Fruit fly (Drosophila melanogaster) whole organism, embryonic: ENCODE measurements around the gene CG42585.
A peak's percentile ranks its signal among the peaks of the same experiment; 100 is the strongest.

Source experiments
- CG11398 ChIP-seq: fragments of 200-800 bp; sonication (Bioruptor generic); optimal IDR thresholded peaks from 2 replicates; lab custom pipeline; 2016; ENCODE audit warnings: missing biosample characterization, missing genetic modification characterization
- CG12071 ChIP-seq: fragments of 200-800 bp; sonication (Bioruptor generic); optimal IDR thresholded peaks from 3 replicates; lab custom pipeline; 2018; ENCODE audit warnings: missing biosample characterization, mild to moderate bottlenecking, missing genetic modification characterization
- CG1603 ChIP-seq: fragments of 200-800 bp; sonication (Bioruptor generic); optimal IDR thresholded peaks from 2 replicates; lab custom pipeline; 2019; ENCODE audit warnings: missing biosample characterization, mild to moderate bottlenecking, missing genetic modification characterization, moderate library complexity
- CG1647 ChIP-seq: fragments of 200-800 bp; sonication (Bioruptor generic); optimal IDR thresholded peaks from 3 replicates; lab custom pipeline; 2016; ENCODE audit warnings: missing biosample characterization, missing genetic modification characterization
- CG17802 ChIP-seq: fragments of 200-800 bp; sonication (Bioruptor generic); optimal IDR thresholded peaks from 2 replicates; lab custom pipeline; 2018; ENCODE audit warnings: missing biosample characterization, mild to moderate bottlenecking, missing genetic modification characterization, moderate library complexity
- CG17912 ChIP-seq: fragments of 200-800 bp; sonication (Bioruptor generic); optimal IDR thresholded peaks from 2 replicates; lab custom pipeline; 2018; ENCODE audit warnings: missing biosample characterization, mild to moderate bottlenecking, missing genetic modification characterization
- CG18011 ChIP-seq: fragments of 200-800 bp; sonication (Bioruptor generic); optimal IDR thresholded peaks from 2 replicates; lab custom pipeline; 2017; ENCODE audit warnings: missing biosample characterization, missing genetic modification characterization, mild to moderate bottlenecking, moderate library complexity, missing genotype
- CG2678 ChIP-seq: fragments of 200-800 bp; sonication (Bioruptor generic); optimal IDR thresholded peaks from 3 replicates; lab custom pipeline; 2019; ENCODE audit warnings: missing biosample characterization, mild to moderate bottlenecking, missing genetic modification characterization, moderate library complexity
- CG31388 ChIP-seq: fragments of 200-800 bp; sonication (Bioruptor generic); optimal IDR thresholded peaks from 2 replicates; lab custom pipeline; 2016; ENCODE audit warnings: missing biosample characterization, missing genetic modification characterization
- CG3281 ChIP-seq: fragments of 200-800 bp; sonication (Bioruptor generic); optimal IDR thresholded peaks from 3 replicates; lab custom pipeline; 2017; ENCODE audit warnings: missing biosample characterization, mild to moderate bottlenecking, missing genetic modification characterization
- CG3407 ChIP-seq: fragments of 200-800 bp; sonication (Bioruptor generic); optimal IDR thresholded peaks from 2 replicates; lab custom pipeline; 2018; ENCODE audit warnings: missing biosample characterization, mild to moderate bottlenecking, missing genetic modification characterization
- CG34422 ChIP-seq: fragments of 200-800 bp; sonication (Bioruptor generic); IDR thresholded peaks from 3 replicates; pipeline ENCODE4 v1.3.6; 2022; ENCODE audit warnings: missing biosample characterization, missing genetic modification characterization
- CG4282 ChIP-seq: fragments of 200-800 bp; sonication (Bioruptor generic); optimal IDR thresholded peaks from 2 replicates; lab custom pipeline; 2016; ENCODE audit warnings: missing biosample characterization, missing genetic modification characterization
- CG5180 ChIP-seq: fragments of 200-800 bp; sonication (Bioruptor generic); optimal IDR thresholded peaks from 3 replicates; lab custom pipeline; 2017; ENCODE audit warnings: missing biosample characterization, missing genetic modification characterization, mild to moderate bottlenecking, moderate library complexity, missing genetic modification reagents
- CG7556 ChIP-seq: fragments of 200-800 bp; sonication (Bioruptor generic); optimal IDR thresholded peaks from 2 replicates; lab custom pipeline; 2017; ENCODE audit warnings: missing biosample characterization, mild to moderate bottlenecking, missing genetic modification characterization
- CG7963 ChIP-seq: fragments of 200-800 bp; sonication (Bioruptor generic); IDR thresholded peaks from 3 replicates; pipeline ENCODE4 v1.3.6; 2022; ENCODE audit warnings: missing biosample characterization, missing genetic modification characterization; ENCODE audit not compliant: partially characterized antibody
- CG8478 ChIP-seq: fragments of >200 bp; optimal IDR thresholded peaks from 2 replicates; lab custom pipeline; 2018
- Dbx ChIP-seq: fragments of 200-800 bp; sonication (Bioruptor generic); IDR thresholded peaks from 3 replicates; pipeline ENCODE4 v1.3.6; 2022; ENCODE audit warnings: missing biosample characterization, missing genetic modification characterization
- Deaf1 ChIP-seq: fragments of 200-800 bp; optimal IDR thresholded peaks from 3 replicates; lab custom pipeline; 2019; ENCODE audit warnings: missing biosample characterization, mild to moderate bottlenecking, missing genetic modification characterization, moderate library complexity
- Dek ChIP-seq: fragments of 200-800 bp; sonication (Bioruptor generic); optimal IDR thresholded peaks from 3 replicates; lab custom pipeline; 2019; ENCODE audit warnings: missing biosample characterization, mild to moderate bottlenecking, missing genetic modification characterization, moderate library complexity
- Dip2 ChIP-seq: fragments of 200-800 bp; sonication (Bioruptor generic); IDR thresholded peaks from 2 replicates; pipeline ENCODE4 v1.3.6; 2022; ENCODE audit warnings: missing biosample characterization, missing genetic modification characterization
- Dip3 ChIP-seq: fragments of 200-800 bp; sonication (Bioruptor generic); optimal IDR thresholded peaks from 3 replicates; lab custom pipeline; 2016; ENCODE audit warnings: missing biosample characterization, missing genetic modification characterization
- HLH54F ChIP-seq: fragments of 200-800 bp; sonication (Bioruptor generic); optimal IDR thresholded peaks from 3 replicates; lab custom pipeline; 2016; ENCODE audit warnings: missing biosample characterization, missing genetic modification characterization
- Med ChIP-seq: fragments of 200-800 bp; sonication (Bioruptor generic); peaks from one replicate; lab custom pipeline; 2016; ENCODE audit warnings: missing biosample characterization, missing genetic modification characterization, mild to moderate bottlenecking, inconsistent platforms, moderate library complexity
- Neu2 ChIP-seq: fragments of 200-800 bp; sonication (Bioruptor generic); optimal IDR thresholded peaks from 3 replicates; lab custom pipeline; 2016; ENCODE audit warnings: missing biosample characterization, missing genetic modification characterization, borderline replicate concordance
- Nf-YC ChIP-seq: fragments of 200-800 bp; optimal IDR thresholded peaks from 3 replicates; lab custom pipeline; 2019; ENCODE audit warnings: missing biosample characterization, mild to moderate bottlenecking, missing genetic modification characterization, moderate library complexity
- NfI ChIP-seq: fragments of 200-800 bp; sonication (Bioruptor generic); optimal IDR thresholded peaks from 3 replicates; lab custom pipeline; 2018; ENCODE audit warnings: missing biosample characterization, mild to moderate bottlenecking, missing genetic modification characterization, moderate library complexity
- Sry-β ChIP-seq: fragments of 200-800 bp; sonication (Bioruptor generic); optimal IDR thresholded peaks from 2 replicates; lab custom pipeline; 2018; ENCODE audit warnings: missing biosample characterization, mild to moderate bottlenecking, missing genetic modification characterization, moderate library complexity
- aop ChIP-seq: fragments of 200-800 bp; sonication (Bioruptor generic); IDR thresholded peaks from 2 replicates; pipeline ENCODE4 v1.3.6; 2022; ENCODE audit warnings: missing biosample characterization, missing genetic modification characterization
- ap ChIP-seq: fragments of 200-800 bp; sonication (Bioruptor generic); IDR thresholded peaks from 2 replicates; pipeline ENCODE4 v1.3.6; 2022; ENCODE audit warnings: missing biosample characterization, missing genetic modification characterization
- bab2 ChIP-seq: fragments of 200-800 bp; sonication (Bioruptor generic); optimal IDR thresholded peaks from 2 replicates; lab custom pipeline; 2016; ENCODE audit warnings: missing biosample characterization, missing genetic modification characterization
- chinmo ChIP-seq: fragments of 200-800 bp; sonication (Bioruptor generic); IDR thresholded peaks from 4 replicates; pipeline ENCODE4 v1.3.6; 2022; ENCODE audit warnings: missing biosample characterization, missing genetic modification characterization; ENCODE audit not compliant: partially characterized antibody
- croc ChIP-seq: fragments of 200-800 bp; sonication (Bioruptor generic); conservative IDR thresholded peaks from 3 replicates; pipeline ENCODE4 v1.3.6; 2022; ENCODE audit warnings: missing biosample characterization, missing genetic modification characterization
- dimm ChIP-seq: fragments of 200-800 bp; sonication (Bioruptor generic); IDR thresholded peaks from 2 replicates; pipeline ENCODE4 v1.3.6; 2022; ENCODE audit warnings: missing biosample characterization, missing genetic modification characterization
- eyg ChIP-seq: fragments of 200-800 bp; sonication (Bioruptor generic); optimal IDR thresholded peaks from 3 replicates; lab custom pipeline; 2016; ENCODE audit warnings: missing biosample characterization, missing genetic modification characterization
- fru ChIP-seq: fragments of >200 bp; optimal IDR thresholded peaks from 2 replicates; lab custom pipeline; 2017
- gcm2 ChIP-seq: fragments of 200-800 bp; sonication (Bioruptor generic); optimal IDR thresholded peaks from 2 replicates; lab custom pipeline; 2016; ENCODE audit warnings: missing biosample characterization, missing genetic modification characterization
- grn ChIP-seq: fragments of 200-800 bp; sonication (Bioruptor generic); optimal IDR thresholded peaks from 3 replicates; lab custom pipeline; 2017; ENCODE audit warnings: missing biosample characterization, missing genetic modification characterization
- gsb ChIP-seq: fragments of 200-800 bp; sonication (Bioruptor generic); IDR thresholded peaks from 2 replicates; pipeline ENCODE4 v1.3.6; 2022; ENCODE audit warnings: missing biosample characterization, missing genetic modification characterization
- gsb-n ChIP-seq: fragments of 200-800 bp; sonication (Bioruptor generic); optimal IDR thresholded peaks from 3 replicates; lab custom pipeline; 2018; ENCODE audit warnings: missing biosample characterization, mild to moderate bottlenecking, missing genetic modification characterization
- hb ChIP-seq: fragments of 200-800 bp; sonication (Bioruptor generic); IDR thresholded peaks from 3 replicates; pipeline ENCODE4 v1.3.6; 2022; ENCODE audit warnings: missing biosample characterization, missing genetic modification characterization; ENCODE audit not compliant: partially characterized antibody
- lov ChIP-seq, 2 experiments: fragments of 200-800 bp in 1 of 2; fragments of >200 bp in 1 of 2; sonication (Bioruptor generic) in 1 of 2; IDR thresholded peaks in 1 of 2; optimal IDR thresholded peaks in 1 of 2; 2 replicates in 1 of 2; 3 replicates in 1 of 2; pipeline versions ENCODE4 v1.3.6 to Lab custom; 2017 to 2022; ENCODE audit warnings: missing biosample characterization in 1 of 2, missing genetic modification characterization in 1 of 2
- mirr ChIP-seq: fragments of 200-800 bp; sonication (Bioruptor generic); optimal IDR thresholded peaks from 3 replicates; lab custom pipeline; 2018; ENCODE audit warnings: missing biosample characterization, mild to moderate bottlenecking, missing genetic modification characterization
- onecut ChIP-seq: fragments of 200-800 bp; sonication (Bioruptor generic); IDR thresholded peaks from 2 replicates; pipeline ENCODE4 v1.3.6; 2022; ENCODE audit warnings: missing biosample characterization, missing genetic modification characterization
- pnt ChIP-seq: fragments of 200-800 bp; sonication (Bioruptor generic); optimal IDR thresholded peaks from 3 replicates; lab custom pipeline; 2016; ENCODE audit warnings: missing biosample characterization, missing genetic modification characterization
- prd ChIP-seq, 3 experiments: fragments of >200 bp in 2 of 3; fragments of 200-800 bp in 1 of 3; sonication (Bioruptor generic) in 1 of 3; optimal IDR thresholded peaks in 2 of 3; IDR thresholded peaks in 1 of 3; 2 replicates in 2 of 3; 3 replicates in 1 of 3; pipeline versions ENCODE4 v1.3.6 to Lab custom; 2017 to 2022; ENCODE audit warnings: missing biosample characterization in 1 of 3, missing genetic modification characterization in 1 of 3
- tap ChIP-seq: fragments of 200-800 bp; optimal IDR thresholded peaks from 3 replicates; lab custom pipeline; 2019; ENCODE audit warnings: missing biosample characterization, mild to moderate bottlenecking, missing genetic modification characterization, moderate library complexity
- tx ChIP-seq: fragments of 200-800 bp; sonication (Bioruptor generic); optimal IDR thresholded peaks from 2 replicates; lab custom pipeline; 2016; ENCODE audit warnings: missing biosample characterization, missing genetic modification characterization
- unpg ChIP-seq: fragments of 200-800 bp; sonication (Bioruptor generic); optimal IDR thresholded peaks from 3 replicates; lab custom pipeline; 2018; ENCODE audit warnings: missing biosample characterization, mild to moderate bottlenecking, missing genetic modification characterization, moderate library complexity
- vfl ChIP-seq: fragments of 200-800 bp; sonication (Bioruptor generic); optimal IDR thresholded peaks from 2 replicates; lab custom pipeline; 2016; ENCODE audit warnings: missing biosample characterization, missing genetic modification characterization

The CG42585 gene

dm6 chr2L:14706194-14706593 is 33.5 kb upstream of the CG42585 start (continued):
- TF ChIP-seq CG17912 (GFP tag; lab: Kevin White, UChicago): peak; percentile 65
- peak; percentile 58 for TF ChIP-seq gsb (GFP tag; lab: Robert Waterston, UW)
- peak; percentile 51 for TF ChIP-seq CG1603 (tag; lab: Kevin White, UChicago)
- TF ChIP-seq CG18011 (GFP tag; lab: Kevin White, UChicago): no peak
- peak; percentile 97 for TF ChIP-seq Med (GFP tag; lab: Kevin White, UChicago)
- no peak for TF ChIP-seq aop (GFP tag; lab: Robert Waterston, UW)
- TF ChIP-seq CG5180 (GFP tag; lab: Kevin White, UChicago): peak; percentile 31
- peak; percentile 46 for TF ChIP-seq gsb-n (tag; lab: Kevin White, UChicago)
- TF ChIP-seq mirr (GFP tag; lab: Kevin White, UChicago): peak; percentile 67
- peak; percentile 50 for TF ChIP-seq CG12071
- TF ChIP-seq fru (lab: Kevin White, UChicago): no peak
- peak; percentile 57 for TF ChIP-seq CG2678 (tag; lab: Kevin White, UChicago)
- TF ChIP-seq HLH54F: peak; percentile 49
- TF ChIP-seq CG4282 (GFP tag; lab: Kevin White, UChicago): no peak
- peak; percentile 23 for TF ChIP-seq CG31388 (GFP tag; lab: Kevin White, UChicago)
- TF ChIP-seq Nf-YC (tag; lab: Kevin White, UChicago): peak; percentile 60
- TF ChIP-seq vfl (GFP tag; lab: Kevin White, UChicago): no peak
- TF ChIP-seq CG3281 (GFP tag; lab: Kevin White, UChicago): peak; percentile 27
- peak in 1 of 2 experiments; percentile 84 for TF ChIP-seq prd (optimal IDR thresholded peaks at IDR 0.05; lab: Kevin White, UChicago)
- TF ChIP-seq prd (GFP tag; IDR thresholded peaks at IDR 0.05; lab: Robert Waterston, UW): peak; percentile 84
- TF ChIP-seq dimm (GFP tag; lab: Robert Waterston, UW): peak; percentile 29; the same call in 1 of the 2 replicates
- no peak for TF ChIP-seq CG8478
- TF ChIP-seq ap: no peak
- peak; percentile 14 for TF ChIP-seq CG7556 (GFP tag; lab: Kevin White, UChicago)
- TF ChIP-seq NfI (GFP tag; lab: Kevin White, UChicago): peak; percentile 81
- TF ChIP-seq CG3407 (GFP tag; lab: Kevin White, UChicago): no peak
- no peak for TF ChIP-seq hb
- TF ChIP-seq Neu2 (GFP tag; lab: Kevin White, UChicago): peak; percentile 25
- peak; percentile 45 for TF ChIP-seq CG17802 (tag; lab: Kevin White, UChicago)
- TF ChIP-seq unpg (GFP tag; lab: Kevin White, UChicago): peak; percentile 31
- peak; percentile 46 for TF ChIP-seq Dip3 (GFP tag; lab: Kevin White, UChicago)
- TF ChIP-seq CG1647 (GFP tag; lab: Kevin White, UChicago): peak; percentile 52
- peak; percentile 71; the same call in 1 of the 3 replicates for TF ChIP-seq CG34422 (GFP tag; lab: Robert Waterston, UW)
- peak; percentile 68; the same call in 2 of the 3 replicates for TF ChIP-seq croc (GFP tag; lab: Robert Waterston, UW)
- TF ChIP-seq eyg: no peak
- TF ChIP-seq Deaf1 (tag; lab: Kevin White, UChicago): no peak
- TF ChIP-seq CG11398: peak; percentile 7
- peak; percentile 27; the same call in 2 of the 4 replicates for TF ChIP-seq chinmo
- peak; percentile 13 for TF ChIP-seq grn (GFP tag; lab: Kevin White, UChicago)
- TF ChIP-seq gcm2 (GFP tag; lab: Kevin White, UChicago): peak; percentile 28
- TF ChIP-seq bab2 (GFP tag; lab: Kevin White, UChicago): peak; percentile 67
- TF ChIP-seq lov (optimal IDR thresholded peaks at IDR 0.05; lab: Kevin White, UChicago): no peak
- peak; percentile 73; the same call in 1 of the 3 replicates for TF ChIP-seq lov (GFP tag; IDR thresholded peaks at IDR 0.05; lab: Robert Waterston, UW)
- peak; percentile 60 for TF ChIP-seq Dip2 (GFP tag; lab: Robert Waterston, UW)
- peak; percentile 74; the same call in 2 of the 3 replicates for TF ChIP-seq Dbx (GFP tag; lab: Robert Waterston, UW)
- TF ChIP-seq Sry-β: no peak
- TF ChIP-seq Dek: peak; percentile 16
- TF ChIP-seq onecut: peak; percentile 84
- TF ChIP-seq tap (tag; lab: Kevin White, UChicago): no peak
- no peak for TF ChIP-seq CG7963 (GFP tag; lab: Robert Waterston, UW)
- TF ChIP-seq tx: peak; percentile 39
- TF ChIP-seq pnt: peak; percentile 78
